Fruit fly (Drosophila melanogaster): ENCODE measurements around the gene Cyp4e3.

- TF ChIP-seq Ada2b (GFP tag; IDR thresholded peaks at IDR 0.05) (no peak), CG43689 (GFP tag; IDR thresholded peaks at IDR 0.05) (no peak), CG8944 (GFP tag; optimal IDR thresholded peaks at IDR 0.05) (no peak), Lim3 (GFP tag; IDR thresholded peaks at IDR 0.05) (no peak), caup (GFP tag; optimal IDR thresholded peaks at IDR 0.05; ENCODE audit: severe bottlenecking) (no peak), insv (GFP tag; optimal IDR thresholded peaks at IDR 0.05) (no peak), Chrac-16 (GFP tag; optimal IDR thresholded peaks at IDR 0.05) (no peak), TFAM (GFP tag; optimal IDR thresholded peaks at IDR 0.05) (no peak), Usf (GFP tag; optimal IDR thresholded peaks at IDR 0.05) (no peak), pho (GFP tag; optimal IDR thresholded peaks at IDR 0.05) (no peak), CG1529 (GFP tag; optimal IDR thresholded peaks at IDR 0.05) (no peak)
Measured at dm6 chr2L:9737803-9738202, 12.1 kb downstream of the Cyp4e3 start.

Data from whole organism, embryonic.